Fruit fly (Drosophila melanogaster): ENCODE data around the gene CG1317.

DNA sequence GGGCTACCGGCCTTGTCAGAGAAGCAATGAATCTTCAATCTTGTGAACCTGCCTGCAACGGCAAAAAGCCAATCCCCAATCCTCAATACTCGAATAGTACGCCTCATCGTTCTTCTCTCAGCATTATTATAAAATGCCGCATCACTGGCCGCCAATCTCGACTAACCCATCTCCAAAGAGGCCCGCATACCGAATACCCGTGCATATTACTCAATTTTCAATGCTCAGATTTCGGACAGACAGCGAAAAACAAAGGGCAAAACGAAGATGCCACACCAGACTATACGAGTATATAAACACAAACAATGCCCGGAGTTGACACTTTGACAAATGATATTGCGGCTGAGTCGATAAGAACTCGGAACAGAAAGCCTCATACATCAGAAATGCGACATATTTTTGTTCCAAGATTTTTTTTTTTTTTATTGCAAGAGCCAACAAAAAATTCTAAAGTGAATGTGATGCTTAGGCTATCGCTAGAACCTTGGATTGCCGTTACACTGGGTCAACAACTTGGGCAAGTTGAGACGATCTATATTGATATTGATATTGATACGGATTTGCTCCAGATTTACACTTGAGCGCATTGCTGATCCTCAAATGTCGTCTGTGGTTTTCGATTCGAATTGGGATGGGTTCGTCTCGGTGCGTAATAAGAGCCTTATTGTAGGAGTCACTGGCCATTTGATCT, 21.2 kb upstream of the CG1317 start:
- TF ChIP-seq Myc (optimal IDR thresholded peaks at IDR 0.05) (no peak), ttk (optimal IDR thresholded peaks at IDR 0.05) (no peak)

Data from Kc167 (cell line).